Fruit fly (Drosophila melanogaster): ENCODE data around the gene CG13065.

CG13065 gene

dm6 chr3L:16301153-16301552 is 23.9 kb downstream of the CG13065 start, which contains the start of gene CG4982:
Gene CG4982, plus strand, starts transcription at chr3L:16301453.
- TF ChIP-seq cas (GFP tag; IDR thresholded peaks at IDR 0.05) (no peak), bab2 (GFP tag; optimal IDR thresholded peaks at IDR 0.05) (no peak), gcm (GFP tag; optimal IDR thresholded peaks at IDR 0.05) (no peak), ranshi (GFP tag; IDR thresholded peaks at IDR 0.05) (no peak), Atf6 (GFP tag; IDR thresholded peaks at IDR 0.05) (no peak), CG15696 (tag; optimal IDR thresholded peaks at IDR 0.05) (no peak), nerfin-2 (GFP tag; IDR thresholded peaks at IDR 0.05; ENCODE audit: partially characterized antibody) (no peak), CG6683 (GFP tag; optimal IDR thresholded peaks at IDR 0.05) (no peak)

- TF ChIP-seq Dfd (GFP tag; optimal IDR thresholded peaks at IDR 0.05) (no peak), Blimp-1 (GFP tag; optimal IDR thresholded peaks at IDR 0.05) (peak; percentile 16), pb (GFP tag; optimal IDR thresholded peaks at IDR 0.05) (no peak), Myb (GFP tag; optimal IDR thresholded peaks at IDR 0.05) (no peak), lilli (GFP tag; optimal IDR thresholded peaks at IDR 0.05) (no peak), Dip3 (GFP tag; optimal IDR thresholded peaks at IDR 0.05) (no peak), z (GFP tag; IDR thresholded peaks at IDR 0.05) (no peak)
Measured at dm6 chr3L:16303078-16303477, 25.8 kb downstream of the CG13065 start, which contains the start of gene CG13044. Gene CG13044, minus strand, starts transcription at chr3L:16303178.

- TF ChIP-seq CG12236 (GFP tag; optimal IDR thresholded peaks at IDR 0.05) (no peak), crc (GFP tag; optimal IDR thresholded peaks at IDR 0.05) (no peak), Bgb (GFP tag; IDR thresholded peaks at IDR 0.05; ENCODE audit: partially characterized antibody) (no peak), zfh2 (GFP tag; optimal IDR thresholded peaks at IDR 0.05) (no peak), knrl (GFP tag; IDR thresholded peaks at IDR 0.05; ENCODE audit: partially characterized antibody) (no peak), HHEX (GFP tag; optimal IDR thresholded peaks at IDR 0.05) (no peak)
Measured at dm6 chr3L:16303982-16304381, 26.7 kb downstream of the CG13065 start, which contains the start of gene CG43249. Gene CG43249, plus strand, starts transcription at chr3L:16304282.

dm6 chr3L:16305820-16306650 is 28.8 kb downstream of the CG13065 start, which contains the start of the genes CG13043 and CG13063:
Gene CG13043, minus strand, starts transcription at chr3L:16305870.
Gene CG13063, plus strand, starts transcription at chr3L:16306600.
- TF ChIP-seq grau (tag; optimal IDR thresholded peaks at IDR 0.05) (no peak), CG4707 (GFP tag; optimal IDR thresholded peaks at IDR 0.05) (no peak), pros (GFP tag; optimal IDR thresholded peaks at IDR 0.05) (no peak), unpg (GFP tag; optimal IDR thresholded peaks at IDR 0.05) (peak; percentile 42), row (GFP tag; IDR thresholded peaks at IDR 0.05) (peak; percentile 41; the same call in 1 of the 3 replicates), CG7745 (tag; optimal IDR thresholded peaks at IDR 0.05) (no peak), pfk (GFP tag; optimal IDR thresholded peaks at IDR 0.05) (no peak), CG9609 (GFP tag; optimal IDR thresholded peaks at IDR 0.05) (no peak), pho (GFP tag; optimal IDR thresholded peaks at IDR 0.05) (no peak), seq (GFP tag; IDR thresholded peaks at IDR 0.05) (no peak), lilli (GFP tag; optimal IDR thresholded peaks at IDR 0.05) (no peak), CG6272 (GFP tag; IDR thresholded peaks at IDR 0.05) (no peak), Sry-δ (GFP tag; optimal IDR thresholded peaks at IDR 0.05) (no peak), fu2 (GFP tag; optimal IDR thresholded peaks at IDR 0.05) (no peak), Ssrp (tag; optimal IDR thresholded peaks at IDR 0.05) (no peak), schlank (tag; optimal IDR thresholded peaks at IDR 0.05) (no peak), ap (GFP tag; IDR thresholded peaks at IDR 0.05) (no peak), CG11504 (tag; optimal IDR thresholded peaks at IDR 0.05) (peak; percentile 59), CG7556 (GFP tag; optimal IDR thresholded peaks at IDR 0.05) (peak; percentile 11), trem (tag; optimal IDR thresholded peaks at IDR 0.05) (no peak), CG2712 (tag; optimal IDR thresholded peaks at IDR 0.05) (no peak), oc (tag; optimal IDR thresholded peaks at IDR 0.05) (peak; percentile 7), prd (optimal IDR thresholded peaks at IDR 0.05) (no peak), prd (GFP tag; IDR thresholded peaks at IDR 0.05) (no peak), CG17912 (GFP tag; optimal IDR thresholded peaks at IDR 0.05) (no peak)
